Fruit fly (Drosophila melanogaster) S2 (cell line): ENCODE data around the gene Gsc.
A peak's percentile ranks its signal among the peaks of the same experiment; 100 is the strongest.

Source experiments
- CG8478 ChIP-seq: fragments of >200 bp; optimal IDR thresholded peaks from 2 replicates; lab custom pipeline; 2018
- CTCF ChIP-seq, 2 experiments: fragments of >200 bp; optimal IDR thresholded peaks; 2 replicates each; lab custom pipeline; 2018

- TF ChIP-seq CG8478 (no peak), CTCF (optimal IDR thresholded peaks at IDR 0.05; lab: Kevin White, UChicago) (peak in 1 of 2 experiments; percentile 4)
These were observed 26.5 kb downstream of the Gsc start, which contains the start of the genes Nle and Sf3b1 for dm6 chr2L:568030-568429.
